Fruit fly (Drosophila melanogaster) whole organism, embryonic: ENCODE data around the gene AcCoAS.

Experiments
- Adf1 ChIP-seq: fragments of 200-800 bp; sonication (Bioruptor generic); IDR thresholded peaks from 2 replicates; pipeline ENCODE4 v1.3.6; 2022; ENCODE audit warnings: missing biosample characterization, missing genetic modification characterization
- Awh ChIP-seq: fragments of 200-800 bp; sonication (Bioruptor generic); IDR thresholded peaks from 2 replicates; pipeline ENCODE4, ENCODE4 v1.3.6; 2022; ENCODE audit warnings: missing biosample characterization, missing genetic modification characterization
- BEAF-32 ChIP-seq: fragments of 200-800 bp; sonication (Bioruptor generic); optimal IDR thresholded peaks from 3 replicates; lab custom pipeline; 2017; ENCODE audit warnings: missing biosample characterization, missing genetic modification characterization, mild to moderate bottlenecking, moderate library complexity, missing genetic modification reagents
- BtbVII ChIP-seq: fragments of 200-800 bp; sonication (Bioruptor generic); optimal IDR thresholded peaks from 3 replicates; lab custom pipeline; 2017; ENCODE audit warnings: missing biosample characterization, mild to moderate bottlenecking, missing genetic modification characterization
- CG12236 ChIP-seq: fragments of 200-800 bp; sonication (Bioruptor generic); optimal IDR thresholded peaks from 2 replicates; lab custom pipeline; 2016; ENCODE audit warnings: missing biosample characterization, missing genetic modification characterization
- CG13287 ChIP-seq: fragments of 200-800 bp; sonication (Bioruptor generic); IDR thresholded peaks from 2 replicates; pipeline ENCODE4 v1.3.6; 2022; ENCODE audit warnings: missing biosample characterization, missing genetic modification characterization; ENCODE audit not compliant: partially characterized antibody
- CG13894 ChIP-seq: fragments of 200-800 bp; sonication (Bioruptor generic); optimal IDR thresholded peaks from 3 replicates; lab custom pipeline; 2018; ENCODE audit warnings: missing biosample characterization, mild to moderate bottlenecking, missing genetic modification characterization, moderate library complexity
- CG16863 ChIP-seq: fragments of 200-800 bp; sonication (Bioruptor generic); optimal IDR thresholded peaks from 3 replicates; lab custom pipeline; 2016; ENCODE audit warnings: missing biosample characterization, missing genetic modification characterization
- CG17802 ChIP-seq: fragments of 200-800 bp; sonication (Bioruptor generic); optimal IDR thresholded peaks from 2 replicates; lab custom pipeline; 2018; ENCODE audit warnings: missing biosample characterization, mild to moderate bottlenecking, missing genetic modification characterization, moderate library complexity
- CG3065 ChIP-seq: fragments of 200-800 bp; sonication (Bioruptor generic); optimal IDR thresholded peaks from 2 replicates; lab custom pipeline; 2016; ENCODE audit warnings: missing biosample characterization, missing genetic modification characterization
- CG42726 ChIP-seq: fragments of 200-800 bp; sonication (Bioruptor generic); IDR thresholded peaks from 2 replicates; pipeline ENCODE4 v1.3.6; 2022; ENCODE audit warnings: missing biosample characterization, missing genetic modification characterization; ENCODE audit not compliant: partially characterized antibody
- CG4854 ChIP-seq: fragments of 200-800 bp; sonication (Bioruptor generic); optimal IDR thresholded peaks from 2 replicates; lab custom pipeline; 2016; ENCODE audit warnings: missing biosample characterization, missing genetic modification characterization, inconsistent platforms
- CG6175 ChIP-seq: fragments of 200-800 bp; sonication (Bioruptor generic); IDR thresholded peaks from 3 replicates; pipeline ENCODE4 v1.3.6; 2022; ENCODE audit warnings: missing biosample characterization, missing genetic modification characterization
- CG9437 ChIP-seq: fragments of 200-800 bp; sonication (Bioruptor generic); optimal IDR thresholded peaks from 2 replicates; lab custom pipeline; 2018; ENCODE audit warnings: missing biosample characterization, mild to moderate bottlenecking, missing genetic modification characterization
- CoRest ChIP-seq: fragments of 200-800 bp; sonication (Bioruptor generic); optimal IDR thresholded peaks from 3 replicates; lab custom pipeline; 2018; ENCODE audit warnings: missing biosample characterization, mild to moderate bottlenecking, missing genetic modification characterization, moderate library complexity
- Doc3 ChIP-seq: fragments of 200-800 bp; sonication (Bioruptor generic); IDR thresholded peaks from 3 replicates; pipeline ENCODE4 v1.3.6; 2022; ENCODE audit warnings: missing biosample characterization, missing genetic modification characterization; ENCODE audit not compliant: partially characterized antibody
- Ets65A ChIP-seq: fragments of 200-800 bp; sonication (Bioruptor generic); peaks from one replicate; lab custom pipeline; 2016; ENCODE audit warnings: missing biosample characterization, missing genetic modification characterization
- Hey ChIP-seq: fragments of 200-800 bp; sonication (Bioruptor generic); optimal IDR thresholded peaks from 3 replicates; lab custom pipeline; 2018; ENCODE audit warnings: missing biosample characterization, mild to moderate bottlenecking, missing genetic modification characterization
- Hmx ChIP-seq: fragments of 200-800 bp; sonication (Bioruptor generic); optimal IDR thresholded peaks from 2 replicates; lab custom pipeline; 2016; ENCODE audit warnings: missing biosample characterization, missing genetic modification characterization
- Lhr ChIP-seq: fragments of 200-800 bp; sonication (Bioruptor generic); optimal IDR thresholded peaks from 3 replicates; lab custom pipeline; 2017; ENCODE audit warnings: mild to moderate bottlenecking, missing biosample characterization, missing genetic modification reagents, missing genetic modification characterization
- Oaz ChIP-seq: fragments of 200-800 bp; sonication (Bioruptor generic); IDR thresholded peaks from 2 replicates; pipeline ENCODE4 v1.3.6; 2022; ENCODE audit warnings: missing biosample characterization, missing genetic modification characterization
- Ptx1 ChIP-seq: fragments of 200-800 bp; sonication (Bioruptor generic); IDR thresholded peaks from 2 replicates; pipeline ENCODE4 v1.3.6; 2022; ENCODE audit warnings: missing biosample characterization, missing genetic modification characterization
- Rfx ChIP-seq: fragments of 200-800 bp; sonication (Bioruptor generic); IDR thresholded peaks from 2 replicates; pipeline ENCODE4 v1.3.6; 2022; ENCODE audit warnings: missing biosample characterization, missing genetic modification characterization
- YL-1 ChIP-seq: fragments of 200-800 bp; sonication (Bioruptor generic); optimal IDR thresholded peaks from 3 replicates; lab custom pipeline; 2017; ENCODE audit warnings: missing biosample characterization, mild to moderate bottlenecking, missing genetic modification characterization
- abd-A ChIP-seq: fragments of 200-800 bp; sonication (Bioruptor generic); optimal IDR thresholded peaks from 3 replicates; lab custom pipeline; 2019; ENCODE audit warnings: missing biosample characterization, mild to moderate bottlenecking, missing genetic modification characterization, moderate library complexity
- amos ChIP-seq: fragments of 200-800 bp; sonication (Bioruptor generic); IDR thresholded peaks from 2 replicates; pipeline ENCODE4 v1.3.6; 2022; ENCODE audit warnings: missing biosample characterization, missing genetic modification characterization; ENCODE audit not compliant: partially characterized antibody
- ato ChIP-seq: fragments of 200-800 bp; sonication (Bioruptor generic); IDR thresholded peaks from 2 replicates; pipeline ENCODE4 v1.3.6; 2022; ENCODE audit warnings: missing biosample characterization, missing genetic modification characterization; ENCODE audit not compliant: partially characterized antibody
- az2 ChIP-seq: fragments of 200-800 bp; sonication (Bioruptor generic); optimal IDR thresholded peaks from 3 replicates; lab custom pipeline; 2016; ENCODE audit warnings: missing biosample characterization, missing genetic modification characterization
- bab2 ChIP-seq: fragments of 200-800 bp; sonication (Bioruptor generic); optimal IDR thresholded peaks from 2 replicates; lab custom pipeline; 2016; ENCODE audit warnings: missing biosample characterization, missing genetic modification characterization
- chinmo ChIP-seq: fragments of 200-800 bp; sonication (Bioruptor generic); IDR thresholded peaks from 4 replicates; pipeline ENCODE4 v1.3.6; 2022; ENCODE audit warnings: missing biosample characterization, missing genetic modification characterization; ENCODE audit not compliant: partially characterized antibody
- da ChIP-seq: fragments of 200-800 bp; sonication (Bioruptor generic); optimal IDR thresholded peaks from 2 replicates; lab custom pipeline; 2016; ENCODE audit warnings: missing biosample characterization, missing genetic modification characterization
- dpn ChIP-seq, 2 experiments: fragments of 200-800 bp; sonication (Bioruptor generic); optimal IDR thresholded peaks; 3 replicates each; lab custom pipeline; 2016; ENCODE audit warnings: missing biosample characterization in 2 of 2, missing genetic modification characterization in 2 of 2
- eve ChIP-seq, 2 experiments: fragments of >200 bp; optimal IDR thresholded peaks; 2 replicates each; lab custom pipeline; 2017; ENCODE audit warnings: missing biosample characterization in 2 of 2, missing genetic modification characterization in 2 of 2
- ewg ChIP-seq: fragments of 200-800 bp; sonication (Bioruptor generic); optimal IDR thresholded peaks from 3 replicates; lab custom pipeline; 2017; ENCODE audit warnings: mild to moderate bottlenecking, missing biosample characterization, missing genetic modification reagents, missing genetic modification characterization
- kay ChIP-seq: fragments of 200-800 bp; sonication (Bioruptor generic); optimal IDR thresholded peaks from 2 replicates; lab custom pipeline; 2016; ENCODE audit warnings: missing biosample characterization, missing genetic modification characterization
- peb ChIP-seq: fragments of 200-800 bp; sonication (Bioruptor generic); IDR thresholded peaks from 2 replicates; pipeline ENCODE4 v1.3.6; 2022; ENCODE audit warnings: missing biosample characterization, missing genetic modification characterization
- sd ChIP-seq: fragments of 200-800 bp; sonication (Bioruptor generic); optimal IDR thresholded peaks from 3 replicates; lab custom pipeline; 2018; ENCODE audit warnings: missing biosample characterization, mild to moderate bottlenecking, missing genetic modification characterization, moderate library complexity
- sens ChIP-seq: fragments of 200-800 bp; sonication (Bioruptor generic); peaks from one replicate; lab custom pipeline; 2016; ENCODE audit warnings: missing biosample characterization, missing genetic modification characterization
- trh ChIP-seq: fragments of 200-800 bp; sonication (Bioruptor generic); optimal IDR thresholded peaks from 2 replicates; lab custom pipeline; 2016; ENCODE audit warnings: missing biosample characterization, missing genetic modification characterization
- usp ChIP-seq: fragments of >200 bp; optimal IDR thresholded peaks from 2 replicates; lab custom pipeline; 2017; ENCODE audit warnings: missing biosample characterization, missing genetic modification characterization
- vfl ChIP-seq: fragments of 200-800 bp; sonication (Bioruptor generic); optimal IDR thresholded peaks from 2 replicates; lab custom pipeline; 2016; ENCODE audit warnings: missing biosample characterization, missing genetic modification characterization
- wdn ChIP-seq: fragments of 200-800 bp; sonication (Bioruptor generic); IDR thresholded peaks from 2 replicates; pipeline ENCODE4 v1.3.6; 2022; ENCODE audit warnings: missing biosample characterization, missing genetic modification characterization
- wor ChIP-seq: fragments of 200-800 bp; sonication (Bioruptor generic); IDR thresholded peaks from 2 replicates; pipeline ENCODE4 v1.3.6; 2022; ENCODE audit warnings: missing biosample characterization, missing genetic modification characterization

The AcCoAS gene

DNA sequence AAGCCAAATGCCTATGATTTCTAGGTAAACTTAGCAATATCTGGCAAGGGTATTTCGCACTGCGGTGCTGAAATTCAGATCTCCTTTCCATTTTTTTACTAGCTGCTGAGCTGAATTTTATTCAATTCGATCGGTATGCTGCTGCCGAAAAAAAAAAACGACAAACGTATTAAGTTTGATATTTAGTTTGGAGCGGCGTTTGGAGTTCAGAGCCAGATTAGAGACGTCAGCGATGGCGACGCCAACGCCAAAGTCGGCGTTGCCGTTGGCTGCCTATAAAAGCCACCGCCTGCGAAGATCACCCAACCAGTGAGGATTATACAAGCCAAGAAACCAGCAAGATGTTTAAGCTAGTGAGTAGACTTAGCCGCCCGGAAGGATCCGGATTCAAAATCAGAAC, 20.2 kb upstream of the AcCoAS start, which contains the start of gene Cpr78Cc:
TSS of gene Cpr78Cc (plus strand) at position 301 of the 400 bp plus-strand sequence.
- no peak for TF ChIP-seq CG17802 (tag; lab: Kevin White, UChicago)
- no peak for TF ChIP-seq bab2 (GFP tag; lab: Kevin White, UChicago)
- no peak for TF ChIP-seq da
- TF ChIP-seq az2 (GFP tag; lab: Kevin White, UChicago) = no peak
- TF ChIP-seq eve (GFP tag; optimal IDR thresholded peaks at IDR 0.05; lab: Kevin White, UChicago) = no peak
- TF ChIP-seq CoRest (tag; lab: Kevin White, UChicago) = no peak
- no peak for TF ChIP-seq CG4854 (GFP tag; lab: Kevin White, UChicago)
- TF ChIP-seq Adf1 (GFP tag; lab: Robert Waterston, UW) = peak; percentile 37; the same call in 1 of the 2 replicates
- TF ChIP-seq Rfx (GFP tag; lab: Robert Waterston, UW) = peak; percentile 18; the same call in 1 of the 2 replicates
- no peak for TF ChIP-seq Oaz (GFP tag; lab: Robert Waterston, UW)
- no peak for TF ChIP-seq Hey
- TF ChIP-seq Awh (GFP tag; lab: Robert Waterston, UW) = no peak
- TF ChIP-seq wor = no peak
- no peak for TF ChIP-seq BtbVII
- TF ChIP-seq dpn (GFP tag; optimal IDR thresholded peaks at IDR 0.05; lab: Kevin White, UChicago) = no peak
- TF ChIP-seq CG3065 = no peak
- no peak for TF ChIP-seq CG42726
- no peak for TF ChIP-seq CG9437
- TF ChIP-seq CG13894 (tag; lab: Kevin White, UChicago) = peak; percentile 15
- TF ChIP-seq BEAF-32 (GFP tag; lab: Kevin White, UChicago) = no peak
- no peak for TF ChIP-seq Hmx
- TF ChIP-seq YL-1 (GFP tag; lab: Kevin White, UChicago) = no peak
- no peak for TF ChIP-seq Lhr (GFP tag; lab: Kevin White, UChicago)
- no peak for TF ChIP-seq usp (GFP tag; lab: Kevin White, UChicago)
- TF ChIP-seq ato (GFP tag; lab: Robert Waterston, UW) = no peak
- no peak for TF ChIP-seq Ets65A
- TF ChIP-seq, all 482 proteins: peak for 3

DNA sequence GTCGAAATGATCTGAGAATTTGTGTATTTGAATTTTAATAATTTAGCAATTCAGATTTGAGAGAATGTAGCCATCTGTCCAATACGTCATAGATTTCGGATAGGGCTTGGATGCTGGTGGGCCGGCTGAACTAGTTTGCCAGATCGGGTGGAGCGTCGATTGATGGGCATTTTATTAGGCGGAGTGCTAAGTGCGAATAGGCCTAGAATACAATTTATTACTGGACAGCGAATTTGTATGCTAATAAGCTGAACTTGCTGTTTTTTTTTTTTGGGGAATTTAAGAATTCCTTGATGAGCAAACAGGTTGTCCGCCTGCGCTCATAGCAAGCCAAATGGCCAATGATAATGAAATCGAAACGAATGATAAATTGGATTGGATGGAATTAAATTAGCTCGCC, 19.2 kb upstream of the AcCoAS start:
- TF ChIP-seq sd (tag; lab: Kevin White, UChicago) = peak; percentile 82
- no peak for TF ChIP-seq Rfx (GFP tag; lab: Robert Waterston, UW)
- no peak for TF ChIP-seq CG16863
- 0 out of 4 replicates have a peak, but pooled peaks have one; percentile 37 for TF ChIP-seq chinmo
- peak; percentile 45 for TF ChIP-seq CG13894 (tag; lab: Kevin White, UChicago)
- peak; percentile 86 for TF ChIP-seq abd-A (tag; lab: Kevin White, UChicago)
- no peak for TF ChIP-seq CG13287
- TF ChIP-seq CG6175 (GFP tag; lab: Robert Waterston, UW) = no peak

dm6 chr3L:21298375-21298774, 18.3 kb upstream of the AcCoAS start, which contains the start of gene CG43702:
Gene CG43702, plus strand, starts transcription at chr3L:21298675.
- TF ChIP-seq Doc3 (GFP tag; lab: Robert Waterston, UW) (no peak), ewg (GFP tag; lab: Kevin White, UChicago) (no peak), trh (GFP tag; lab: Kevin White, UChicago) (no peak), sens (GFP tag; lab: Kevin White, UChicago) (peak; percentile 22)
- TF ChIP-seq, all 482 proteins: peak for 1

- TF ChIP-seq amos (GFP tag; lab: Robert Waterston, UW) (no peak), peb (GFP tag; lab: Robert Waterston, UW) (no peak), CG12236 (no peak), vfl (GFP tag; lab: Kevin White, UChicago) (no peak), kay (no peak), wdn (no peak), Ptx1 (GFP tag; lab: Robert Waterston, UW) (no peak)
Measured at dm6 chr3L:21297703-21298102, 17.7 kb upstream of the AcCoAS start, which contains the start of gene Edg78E. Gene Edg78E, minus strand, starts transcription at chr3L:21297803.
